Worm (Caenorhabditis elegans) whole organism, young adult: ENCODE data around the gene ttc-39B.

ENCODE experiments used
- C17E4.6 ChIP-seq: fragments of 200-800 bp; sonication (Bioruptor generic); IDR thresholded peaks from 2 replicates; pipeline ENCODE4 v1.3.6; 2022; ENCODE audit warnings: missing genetic modification reagents, missing genetic modification characterization, missing compliant biosample characterization
- F10E7.11 ChIP-seq: sonication (generic microtip); optimal IDR thresholded peaks from 2 replicates; lab custom pipeline; 2017; ENCODE audit warnings: mild to moderate bottlenecking, missing genetic modification characterization, moderate library complexity, missing compliant biosample characterization
- F22D6.2 ChIP-seq: sonication (generic microtip); optimal IDR thresholded peaks from 2 replicates; lab custom pipeline; 2016; ENCODE audit warnings: mild to moderate bottlenecking, missing genetic modification characterization, missing compliant biosample characterization
- F23B12.7 ChIP-seq: sonication (generic microtip); optimal IDR thresholded peaks from 2 replicates; lab custom pipeline; 2017; ENCODE audit warnings: missing genetic modification characterization, mild to moderate bottlenecking, missing compliant biosample characterization, antibody characterized with exemption, moderate library complexity; ENCODE audit not compliant: insufficient read depth
- F33H1.4 ChIP-seq: fragments of 200-800 bp; sonication (Bioruptor generic); IDR thresholded peaks from 2 replicates; pipeline ENCODE4 v1.3.6; 2022; ENCODE audit warnings: missing genetic modification reagents, missing genetic modification characterization, missing compliant biosample characterization
- F37B4.10 ChIP-seq: fragments of 200-800 bp; sonication (Bioruptor generic); IDR thresholded peaks from 2 replicates; pipeline ENCODE4 v1.3.6; 2022; ENCODE audit warnings: missing genetic modification characterization, missing compliant biosample characterization
- K12H6.12 ChIP-seq: fragments of 200-800 bp; sonication (Bioruptor generic); optimal IDR thresholded peaks from 2 replicates; lab custom pipeline; 2018; ENCODE audit warnings: mild to moderate bottlenecking, missing genetic modification characterization, missing compliant biosample characterization
- Y56A3A.18 ChIP-seq: fragments of 200-800 bp; sonication (Bioruptor generic); IDR thresholded peaks from 2 replicates; pipeline ENCODE4 v1.3.6; 2022; ENCODE audit warnings: missing genetic modification reagents, missing genetic modification characterization, missing compliant biosample characterization
- ZK185.1 ChIP-seq: sonication (generic microtip); optimal IDR thresholded peaks from 2 replicates; lab custom pipeline; 2016; ENCODE audit warnings: mild to moderate bottlenecking, missing genetic modification characterization, missing compliant biosample characterization; ENCODE audit not compliant: poor library complexity, severe bottlenecking
- ama-1 ChIP-seq, 3 experiments: fragments of 150-350 bp in 1 of 3; sonication (generic microtip) in 2 of 3; optimal IDR thresholded peaks; 2 replicates each; lab custom pipeline; 2014 to 2018; ENCODE audit warnings: missing biosample characterization in 2 of 3, missing genetic modification characterization in 2 of 3, missing genetic modification reagents in 2 of 3
- aptf-2 ChIP-seq: fragments of 200-800 bp; sonication (Bioruptor generic); conservative IDR thresholded peaks from 2 replicates; pipeline ENCODE4 v1.3.6; 2022; ENCODE audit warnings: missing genetic modification reagents, missing genetic modification characterization, missing compliant biosample characterization
- atf-7 ChIP-seq: sonication (generic microtip); optimal IDR thresholded peaks from 2 replicates; lab custom pipeline; 2017; ENCODE audit warnings: mild to moderate bottlenecking, missing genetic modification characterization, missing compliant biosample characterization
- athp-1 ChIP-seq: sonication (generic microtip); optimal IDR thresholded peaks from 2 replicates; lab custom pipeline; 2017; ENCODE audit warnings: mild to moderate bottlenecking, missing genetic modification characterization, missing compliant biosample characterization
- attf-3 ChIP-seq: fragments of 200-800 bp; sonication (Bioruptor generic); conservative IDR thresholded peaks from 2 replicates; pipeline ENCODE4 v1.3.6; 2022; ENCODE audit warnings: missing genetic modification reagents, missing genetic modification characterization, missing compliant biosample characterization
- attf-5 ChIP-seq: fragments of 200-800 bp; sonication (Bioruptor generic); optimal IDR thresholded peaks from 2 replicates; lab custom pipeline; 2018; ENCODE audit warnings: mild to moderate bottlenecking, missing genetic modification characterization, missing compliant biosample characterization
- bed-1 ChIP-seq: fragments of 200-800 bp; sonication (Bioruptor generic); IDR thresholded peaks from 2 replicates; pipeline ENCODE4 v1.3.6; 2022; ENCODE audit warnings: missing genetic modification reagents, missing genetic modification characterization, missing compliant biosample characterization
- bed-2 ChIP-seq: fragments of 200-800 bp; sonication (Bioruptor generic); IDR thresholded peaks from 2 replicates; pipeline ENCODE4 v1.3.6; 2022; ENCODE audit warnings: missing genetic modification reagents, missing genetic modification characterization, missing compliant biosample characterization
- cebp-1 ChIP-seq, 2 experiments: fragments of 200-800 bp in 1 of 2; sonication (Bioruptor generic) in 1 of 2; sonication (generic microtip) in 1 of 2; IDR thresholded peaks in 1 of 2; optimal IDR thresholded peaks in 1 of 2; 2 replicates each; pipeline versions ENCODE4 v1.3.6 to Lab custom; 2017 to 2022; ENCODE audit warnings: missing compliant biosample characterization in 2 of 2, missing genetic modification characterization in 2 of 2, mild to moderate bottlenecking in 1 of 2, missing genetic modification reagents in 1 of 2, moderate library complexity in 1 of 2
- ceh-100 ChIP-seq: fragments of 200-800 bp; sonication (Bioruptor generic); IDR thresholded peaks from 2 replicates; pipeline ENCODE4 v1.3.6; 2022; ENCODE audit warnings: missing genetic modification reagents, missing genetic modification characterization, missing compliant biosample characterization
- ceh-27 ChIP-seq: fragments of 200-800 bp; sonication (Bioruptor generic); optimal IDR thresholded peaks from 2 replicates; lab custom pipeline; 2018; ENCODE audit warnings: mild to moderate bottlenecking, missing genetic modification characterization, moderate library complexity, missing compliant biosample characterization
- ceh-58 ChIP-seq: fragments of 200-800 bp; sonication (Bioruptor generic); IDR thresholded peaks from 2 replicates; pipeline ENCODE4 v1.3.6; 2022; ENCODE audit warnings: missing genetic modification characterization, missing compliant biosample characterization
- ceh-79 ChIP-seq: sonication (generic microtip); optimal IDR thresholded peaks from 2 replicates; lab custom pipeline; 2017; ENCODE audit warnings: mild to moderate bottlenecking, missing genetic modification characterization, missing compliant biosample characterization
- chd-7 ChIP-seq: sonication (generic microtip); optimal IDR thresholded peaks from 2 replicates; lab custom pipeline; 2016; ENCODE audit warnings: mild to moderate bottlenecking, missing genetic modification characterization, moderate library complexity, missing compliant biosample characterization
- dox-1 ChIP-seq: fragments of 200-800 bp; sonication (Bioruptor generic); IDR thresholded peaks from 2 replicates; pipeline ENCODE4 v1.3.6; 2022; ENCODE audit warnings: missing genetic modification reagents, missing genetic modification characterization, missing compliant biosample characterization
- egl-18 ChIP-seq: fragments of 200-800 bp; sonication (Bioruptor generic); IDR thresholded peaks from 2 replicates; pipeline ENCODE4 v1.3.6; 2022; ENCODE audit warnings: missing genetic modification reagents, missing genetic modification characterization, missing compliant biosample characterization
- egrh-3 ChIP-seq: fragments of 200-800 bp; sonication (Bioruptor generic); IDR thresholded peaks from 2 replicates; pipeline ENCODE4 v1.3.6; 2022; ENCODE audit warnings: missing genetic modification reagents, missing genetic modification characterization, missing compliant biosample characterization
- ekl-4 ChIP-seq: fragments of 200-800 bp; sonication (Bioruptor generic); IDR thresholded peaks from 2 replicates; pipeline ENCODE4 v1.3.6; 2022; ENCODE audit warnings: missing genetic modification reagents, missing genetic modification characterization, missing compliant biosample characterization
- gei-17 ChIP-seq: fragments of 200-800 bp; sonication (Bioruptor generic); optimal IDR thresholded peaks from 2 replicates; lab custom pipeline; 2018; ENCODE audit warnings: mild to moderate bottlenecking, missing genetic modification characterization, missing compliant biosample characterization
- hmg-1.2 ChIP-seq: fragments of 200-800 bp; sonication (Bioruptor generic); IDR thresholded peaks from 2 replicates; pipeline ENCODE4 v1.3.6; 2022; ENCODE audit warnings: missing genetic modification reagents, missing genetic modification characterization, missing compliant biosample characterization
- let-607 ChIP-seq, 2 experiments: fragments of 200-800 bp in 1 of 2; sonication (Bioruptor generic) in 1 of 2; sonication (generic microtip) in 1 of 2; optimal IDR thresholded peaks; 2 replicates each; lab custom pipeline; 2016 to 2018; ENCODE audit warnings: mild to moderate bottlenecking in 2 of 2, missing compliant biosample characterization in 2 of 2, missing genetic modification characterization in 2 of 2, moderate library complexity in 2 of 2, missing genotype in 1 of 2
- lin-35 ChIP-seq, 3 experiments: fragments of 150-350 bp in 2 of 3; sonication (generic microtip) in 1 of 3; optimal IDR thresholded peaks; 2 replicates each; lab custom pipeline; 2014 to 2018; ENCODE audit warnings: missing biosample characterization in 3 of 3, missing genetic modification characterization in 3 of 3, missing genetic modification reagents in 3 of 3
- lin-40 ChIP-seq: sonication (generic microtip); optimal IDR thresholded peaks from 2 replicates; lab custom pipeline; 2016; ENCODE audit warnings: missing genetic modification characterization, mild to moderate bottlenecking, missing compliant biosample characterization, missing genotype, missing genetic modification reagents
- lin-54 ChIP-seq: fragments of 200-800 bp; sonication (Bioruptor generic); optimal IDR thresholded peaks from 2 replicates; lab custom pipeline; 2018; ENCODE audit warnings: mild to moderate bottlenecking, missing genetic modification characterization, missing compliant biosample characterization
- lir-1 ChIP-seq: fragments of 200-800 bp; sonication (Bioruptor generic); conservative IDR thresholded peaks from 2 replicates; pipeline ENCODE4 v1.3.6; 2022; ENCODE audit warnings: missing genetic modification reagents, missing genetic modification characterization, missing compliant biosample characterization
- madf-10 ChIP-seq: sonication (generic microtip); optimal IDR thresholded peaks from 2 replicates; lab custom pipeline; 2016; ENCODE audit warnings: mild to moderate bottlenecking, missing genetic modification characterization, missing compliant biosample characterization
- madf-3 ChIP-seq: fragments of 200-800 bp; sonication (Bioruptor generic); IDR thresholded peaks from 2 replicates; pipeline ENCODE4 v1.3.6; 2022; ENCODE audit warnings: missing genetic modification reagents, missing genetic modification characterization, missing compliant biosample characterization
- madf-6 ChIP-seq: fragments of 200-800 bp; sonication (Bioruptor generic); IDR thresholded peaks from 2 replicates; pipeline ENCODE4 v1.3.6; 2022; ENCODE audit warnings: missing genetic modification reagents, missing genetic modification characterization, missing compliant biosample characterization
- nfyb-1 ChIP-seq: fragments of 200-800 bp; sonication (Bioruptor generic); IDR thresholded peaks from 2 replicates; pipeline ENCODE4 v1.3.6; 2022; ENCODE audit warnings: missing genetic modification reagents, missing genetic modification characterization, missing compliant biosample characterization
- nhr-80 ChIP-seq: sonication (generic microtip); optimal IDR thresholded peaks from 2 replicates; lab custom pipeline; 2016; ENCODE audit warnings: missing genetic modification characterization, missing compliant biosample characterization
- rpc-1 ChIP-seq, 2 experiments: fragments of 150-350 bp in 1 of 2; sonication (generic microtip) in 1 of 2; optimal IDR thresholded peaks; 2 replicates each; lab custom pipeline; 2014 to 2018; ENCODE audit warnings: missing biosample characterization in 1 of 2, missing genetic modification characterization in 1 of 2, missing genetic modification reagents in 1 of 2, missing genotype in 1 of 2
- snpc-3.4 ChIP-seq: sonication (generic microtip); optimal IDR thresholded peaks from 2 replicates; lab custom pipeline; 2017; ENCODE audit warnings: missing genetic modification characterization, mild to moderate bottlenecking, missing compliant biosample characterization, antibody characterized with exemption, moderate library complexity, missing genotype, missing genetic modification reagents
- tbp1 ChIP-seq: fragments of 200-800 bp; sonication (Bioruptor generic); optimal IDR thresholded peaks from 2 replicates; lab custom pipeline; 2018; ENCODE audit warnings: mild to moderate bottlenecking, missing genetic modification characterization, missing compliant biosample characterization
- xnd-1 ChIP-seq: sonication (generic microtip); optimal IDR thresholded peaks from 2 replicates; lab custom pipeline; 2016; ENCODE audit warnings: missing genotype, missing genetic modification reagents, missing genetic modification characterization, missing compliant biosample characterization
- ztf-26 ChIP-seq: sonication (generic microtip); optimal IDR thresholded peaks from 2 replicates; lab custom pipeline; 2017; ENCODE audit warnings: missing genetic modification characterization, missing compliant biosample characterization

ttc-39B gene

DNA sequence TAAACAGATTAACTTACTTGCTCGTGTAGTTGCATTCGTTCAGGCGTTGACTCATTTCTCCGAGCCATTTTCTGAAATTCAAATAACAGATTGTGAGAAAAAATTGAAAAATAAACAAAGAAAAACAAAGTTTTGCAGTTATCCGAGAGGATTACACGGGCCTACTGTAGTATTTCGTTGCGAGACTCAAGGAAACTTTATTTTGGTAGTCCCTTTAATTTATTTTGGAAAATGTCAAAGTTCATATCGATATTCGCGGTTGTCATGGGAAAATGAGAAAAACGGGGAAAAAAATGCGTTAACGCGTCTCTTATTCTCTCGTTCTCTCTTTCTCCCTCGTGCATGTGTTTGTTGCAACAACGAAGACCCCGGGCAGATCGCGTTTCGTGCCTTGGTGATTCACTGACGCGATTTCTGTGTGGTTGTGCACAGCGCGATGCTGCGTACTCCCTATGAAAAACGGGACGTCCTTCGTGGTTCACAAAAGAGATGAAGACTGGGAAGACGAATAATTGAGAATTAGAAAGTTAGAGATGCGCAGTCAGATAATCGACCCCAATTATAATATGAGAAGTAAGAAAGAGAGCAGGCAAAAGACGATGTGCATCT lies 2.5 kb downstream of the ttc-39B start, which contains the start of gene set-4 (continued):
- TF ChIP-seq hmg-1.2 (GFP tag; lab: Robert Waterston, UW) (peak; percentile 68), madf-10 (tag; lab: Kevin White, UChicago) (peak; percentile 68), Y56A3A.18 (GFP tag; lab: Robert Waterston, UW) (no peak), gei-17 (GFP tag; lab: Kevin White, UChicago) (peak; percentile 50), cebp-1 (GFP tag; IDR thresholded peaks at IDR 0.05; lab: Robert Waterston, UW) (0 out of 2 replicates have a peak, but pooled peaks have one; percentile 24), cebp-1 (tag; optimal IDR thresholded peaks at IDR 0.05; lab: Kevin White, UChicago) (peak; percentile 88), snpc-3.4 (tag; lab: Kevin White, UChicago) (no peak), C17E4.6 (peak; percentile 42; the same call in 1 of the 2 replicates), ceh-58 (GFP tag; lab: Robert Waterston, UW) (no peak), lin-40 (tag; lab: Kevin White, UChicago) (peak; percentile 92), K12H6.12 (tag; lab: Kevin White, UChicago) (peak; percentile 87), athp-1 (tag; lab: Kevin White, UChicago) (peak; percentile 38), chd-7 (tag; lab: Kevin White, UChicago) (peak; percentile 73), lir-1 (GFP tag; lab: Robert Waterston, UW) (peak; percentile 60; the same call in 1 of the 2 replicates), egl-18 (GFP tag; lab: Robert Waterston, UW) (peak; percentile 55; the same call in 1 of the 2 replicates), ekl-4 (GFP tag; lab: Robert Waterston, UW) (peak; percentile 84), attf-3 (GFP tag; lab: Robert Waterston, UW) (0 out of 2 replicates have a peak, but pooled peaks have one; percentile 37), rpc-1 (optimal IDR thresholded peaks at IDR 0.05; lab: Kevin White, UChicago) (no peak), rpc-1 (tag; optimal IDR thresholded peaks at IDR 0.05; lab: Kevin White, UChicago) (no peak), dox-1 (GFP tag; lab: Robert Waterston, UW) (peak; percentile 93), let-607 (tag; optimal IDR thresholded peaks at IDR 0.05; lab: Kevin White, UChicago) (peak; percentile 53 to 72), ceh-79 (no peak), F23B12.7 (tag; lab: Kevin White, UChicago) (peak; percentile 85), madf-6 (GFP tag; lab: Robert Waterston, UW) (peak; percentile 79), aptf-2 (GFP tag; lab: Robert Waterston, UW) (no peak), F22D6.2 (peak; percentile 44), attf-5 (GFP tag; lab: Kevin White, UChicago) (peak; percentile 95), ceh-27 (GFP tag; lab: Kevin White, UChicago) (peak; percentile 87), ZK185.1 (peak; percentile 68), F10E7.11 (no peak), madf-3 (0 out of 2 replicates have a peak, but pooled peaks have one; percentile 58), bed-1 (GFP tag; lab: Robert Waterston, UW) (no peak), lin-35 (GFP tag; optimal IDR thresholded peaks at IDR 0.05; lab: Kevin White, UChicago) (peak in 2 of 3 experiments; percentile 28 to 90), F33H1.4 (GFP tag; lab: Robert Waterston, UW) (peak; percentile 78), nhr-80 (tag; lab: Kevin White, UChicago) (peak; percentile 97), bed-2 (GFP tag; lab: Robert Waterston, UW) (no peak), egrh-3 (GFP tag; lab: Robert Waterston, UW) (no peak), ama-1 (optimal IDR thresholded peaks at IDR 0.05; lab: Kevin White, UChicago) (no peak), ama-1 (GFP tag; optimal IDR thresholded peaks at IDR 0.05; lab: Kevin White, UChicago) (no peak), tbp1 (GFP tag; lab: Kevin White, UChicago) (peak; percentile 62), nfyb-1 (GFP tag; lab: Robert Waterston, UW) (peak; percentile 91), ceh-100 (peak; percentile 77), xnd-1 (peak; percentile 62), atf-7 (tag; lab: Kevin White, UChicago) (peak; percentile 77), lin-54 (GFP tag; lab: Kevin White, UChicago) (peak; percentile 78), ztf-26 (peak; percentile 85), F37B4.10 (GFP tag; lab: Robert Waterston, UW) (no peak)
